Fruit fly (Drosophila melanogaster) whole organism, prepupa: ENCODE measurements around the gene CG9673.
A peak's percentile ranks its signal among the peaks of the same experiment; 100 is the strongest.

Experiments
- Blimp-1 ChIP-seq: fragments of 200-800 bp; sonication (Bioruptor generic); optimal IDR thresholded peaks from 3 replicates; lab custom pipeline; 2017; ENCODE audit warnings: missing biosample characterization, missing genetic modification characterization, mild to moderate bottlenecking, moderate library complexity, missing genetic modification reagents
- CG10631 ChIP-seq: fragments of 200-800 bp; sonication (Bioruptor generic); optimal IDR thresholded peaks from 2 replicates; lab custom pipeline; 2016; ENCODE audit warnings: missing biosample characterization, missing genetic modification characterization
- CG10669 ChIP-seq: fragments of 200-800 bp; sonication (Bioruptor generic); optimal IDR thresholded peaks from 3 replicates; lab custom pipeline; 2018; ENCODE audit warnings: missing biosample characterization, mild to moderate bottlenecking, missing genetic modification characterization, moderate library complexity
- CG11294 ChIP-seq: fragments of 200-800 bp; sonication (Bioruptor generic); IDR thresholded peaks from 2 replicates; pipeline ENCODE4 v1.3.6; 2022; ENCODE audit warnings: missing biosample characterization, missing genetic modification characterization
- CG11762 ChIP-seq: fragments of 200-800 bp; sonication (Bioruptor generic); optimal IDR thresholded peaks from 3 replicates; lab custom pipeline; 2016; ENCODE audit warnings: missing biosample characterization, missing genetic modification characterization; ENCODE audit not compliant: insufficient read depth
- CG11902 ChIP-seq: fragments of 200-800 bp; sonication (Bioruptor generic); optimal IDR thresholded peaks from 3 replicates; lab custom pipeline; 2016; ENCODE audit warnings: missing biosample characterization, missing genetic modification characterization
- CG15336 ChIP-seq: fragments of 200-800 bp; sonication (Bioruptor generic); IDR thresholded peaks from 2 replicates; pipeline ENCODE4 v1.3.6; 2022; ENCODE audit warnings: missing biosample characterization, missing genetic modification characterization
- CG1621 ChIP-seq: fragments of 200-800 bp; sonication (Bioruptor generic); optimal IDR thresholded peaks from 3 replicates; lab custom pipeline; 2018; ENCODE audit warnings: missing biosample characterization, mild to moderate bottlenecking, missing genetic modification characterization
- CG16779 ChIP-seq: fragments of 200-800 bp; sonication (Bioruptor generic); optimal IDR thresholded peaks from 3 replicates; lab custom pipeline; 2017; ENCODE audit warnings: missing biosample characterization, mild to moderate bottlenecking, missing genetic modification characterization
- CG31627 ChIP-seq: fragments of 200-800 bp; sonication (Bioruptor generic); optimal IDR thresholded peaks from 3 replicates; lab custom pipeline; 2016; ENCODE audit warnings: missing biosample characterization, missing genetic modification characterization
- CG32006 ChIP-seq: fragments of 200-800 bp; sonication (Bioruptor generic); optimal IDR thresholded peaks from 3 replicates; lab custom pipeline; 2017; ENCODE audit warnings: missing biosample characterization, mild to moderate bottlenecking, missing genetic modification characterization
- CG34406 ChIP-seq: fragments of 200-800 bp; sonication (Bioruptor generic); optimal IDR thresholded peaks from 3 replicates; lab custom pipeline; 2016; ENCODE audit warnings: missing biosample characterization, missing genetic modification characterization
- CG4318 ChIP-seq: fragments of 200-800 bp; sonication (Bioruptor generic); optimal IDR thresholded peaks from 3 replicates; lab custom pipeline; 2017; ENCODE audit warnings: missing biosample characterization, mild to moderate bottlenecking, missing genetic modification characterization
- CG6163 ChIP-seq: fragments of 200-800 bp; sonication (Bioruptor generic); IDR thresholded peaks from 3 replicates; pipeline ENCODE4 v1.3.6; 2022; ENCODE audit warnings: missing biosample characterization, missing genetic modification characterization
- CG6792 ChIP-seq: fragments of 200-800 bp; sonication (Bioruptor generic); optimal IDR thresholded peaks from 3 replicates; lab custom pipeline; 2016; ENCODE audit warnings: missing biosample characterization, missing genetic modification characterization
- CG6808 ChIP-seq: fragments of 200-800 bp; sonication (Bioruptor generic); optimal IDR thresholded peaks from 3 replicates; lab custom pipeline; 2017; ENCODE audit warnings: missing biosample characterization, missing genetic modification characterization, mild to moderate bottlenecking, moderate library complexity, missing genetic modification reagents
- CG6854 ChIP-seq: fragments of 200-800 bp; sonication (Bioruptor generic); optimal IDR thresholded peaks from 2 replicates; lab custom pipeline; 2017; ENCODE audit warnings: missing biosample characterization, mild to moderate bottlenecking, missing genetic modification characterization
- CG7368 ChIP-seq: fragments of 200-800 bp; sonication (Bioruptor generic); optimal IDR thresholded peaks from 3 replicates; lab custom pipeline; 2016; ENCODE audit warnings: missing biosample characterization, missing genetic modification characterization
- CG8119 ChIP-seq: fragments of 200-800 bp; sonication (Bioruptor generic); IDR thresholded peaks from 3 replicates; pipeline ENCODE4 v1.3.6; 2022; ENCODE audit warnings: missing biosample characterization, missing genetic modification characterization
- CG8632 ChIP-seq: fragments of 200-800 bp; sonication (Bioruptor generic); optimal IDR thresholded peaks from 3 replicates; lab custom pipeline; 2016; ENCODE audit warnings: missing biosample characterization, missing genetic modification characterization
- CG9139 ChIP-seq: fragments of 200-800 bp; sonication (Bioruptor generic); optimal IDR thresholded peaks from 3 replicates; lab custom pipeline; 2017; ENCODE audit warnings: missing biosample characterization, mild to moderate bottlenecking, missing genetic modification characterization
- Eip75B ChIP-seq: fragments of 200-800 bp; sonication (Bioruptor generic); optimal IDR thresholded peaks from 3 replicates; lab custom pipeline; 2016; ENCODE audit warnings: missing biosample characterization, missing genetic modification characterization
- Eip93F ChIP-seq: fragments of 200-800 bp; sonication (Bioruptor generic); optimal IDR thresholded peaks from 2 replicates; lab custom pipeline; 2016; ENCODE audit warnings: missing biosample characterization, mild to moderate bottlenecking, missing genetic modification characterization
- Ets21C ChIP-seq: fragments of 200-800 bp; sonication (Bioruptor generic); optimal IDR thresholded peaks from 3 replicates; lab custom pipeline; 2016; ENCODE audit warnings: missing biosample characterization, missing genetic modification characterization
- Ets96B ChIP-seq: fragments of 200-800 bp; optimal IDR thresholded peaks from 2 replicates; lab custom pipeline; 2019; ENCODE audit warnings: missing biosample characterization, mild to moderate bottlenecking, missing genetic modification characterization, moderate library complexity
- Gug ChIP-seq: fragments of 200-800 bp; sonication (Bioruptor generic); IDR thresholded peaks from 2 replicates; pipeline ENCODE4 v1.3.6; 2022; ENCODE audit warnings: missing biosample characterization, missing genetic modification characterization
- Lpt ChIP-seq: fragments of 200-800 bp; sonication (Bioruptor generic); optimal IDR thresholded peaks from 3 replicates; lab custom pipeline; 2016; ENCODE audit warnings: missing biosample characterization, missing genetic modification characterization
- Met ChIP-seq: fragments of 200-800 bp; sonication (Bioruptor generic); optimal IDR thresholded peaks from 3 replicates; lab custom pipeline; 2016; ENCODE audit warnings: missing biosample characterization, missing genetic modification characterization
- Smox ChIP-seq: fragments of 200-800 bp; sonication (Bioruptor generic); optimal IDR thresholded peaks from 3 replicates; lab custom pipeline; 2016; ENCODE audit warnings: missing biosample characterization, missing genetic modification characterization
- Sox102F ChIP-seq: fragments of 200-800 bp; sonication (Bioruptor generic); optimal IDR thresholded peaks from 2 replicates; lab custom pipeline; 2016; ENCODE audit warnings: missing biosample characterization, mild to moderate bottlenecking, missing genetic modification characterization
- Sox14 ChIP-seq: fragments of 200-800 bp; sonication (Bioruptor generic); optimal IDR thresholded peaks from 3 replicates; lab custom pipeline; 2016; ENCODE audit warnings: missing biosample characterization, missing genetic modification characterization
- Sox15 ChIP-seq: fragments of 200-800 bp; sonication (Bioruptor generic); optimal IDR thresholded peaks from 3 replicates; lab custom pipeline; 2016; ENCODE audit warnings: missing biosample characterization, missing genetic modification characterization
- acj6 ChIP-seq: fragments of 200-800 bp; sonication (Bioruptor generic); optimal IDR thresholded peaks from 3 replicates; lab custom pipeline; 2016; ENCODE audit warnings: missing biosample characterization, missing genetic modification characterization
- cyc ChIP-seq: fragments of 200-800 bp; sonication (Bioruptor generic); optimal IDR thresholded peaks from 3 replicates; lab custom pipeline; 2016; ENCODE audit warnings: missing biosample characterization, missing genetic modification characterization
- dac ChIP-seq: fragments of 200-800 bp; sonication (Bioruptor generic); optimal IDR thresholded peaks from 2 replicates; lab custom pipeline; 2017; ENCODE audit warnings: missing biosample characterization, mild to moderate bottlenecking, missing genetic modification characterization
- dsx ChIP-seq: fragments of 200-800 bp; optimal IDR thresholded peaks from 3 replicates; lab custom pipeline; 2019; ENCODE audit warnings: missing biosample characterization, mild to moderate bottlenecking, missing genetic modification characterization, moderate library complexity; ENCODE audit not compliant: poor library complexity, severe bottlenecking
- eg ChIP-seq: fragments of 200-800 bp; sonication (Bioruptor generic); IDR thresholded peaks from 3 replicates; pipeline ENCODE4 v1.3.6; 2022; ENCODE audit warnings: missing biosample characterization, missing genetic modification characterization
- esn ChIP-seq: fragments of 200-800 bp; sonication (Bioruptor generic); optimal IDR thresholded peaks from 2 replicates; lab custom pipeline; 2016; ENCODE audit warnings: missing biosample characterization, mild to moderate bottlenecking, missing genetic modification characterization, moderate library complexity
- fd59A ChIP-seq: fragments of 200-800 bp; sonication (Bioruptor generic); optimal IDR thresholded peaks from 2 replicates; lab custom pipeline; 2017; ENCODE audit warnings: missing biosample characterization, mild to moderate bottlenecking, missing genetic modification characterization, missing genetic modification reagents
- fkh ChIP-seq: fragments of 200-800 bp; sonication (Bioruptor generic); optimal IDR thresholded peaks from 3 replicates; lab custom pipeline; 2017; ENCODE audit warnings: missing biosample characterization, mild to moderate bottlenecking, missing genetic modification characterization, moderate library complexity
- lz ChIP-seq: fragments of 200-800 bp; sonication (Bioruptor generic); optimal IDR thresholded peaks from 3 replicates; lab custom pipeline; 2016; ENCODE audit warnings: missing biosample characterization, missing genetic modification characterization
- net ChIP-seq: fragments of 200-800 bp; sonication (Bioruptor generic); optimal IDR thresholded peaks from 3 replicates; lab custom pipeline; 2016; ENCODE audit warnings: missing biosample characterization, missing genetic modification characterization
- ss ChIP-seq, 2 experiments: fragments of 200-800 bp; sonication (Bioruptor generic); optimal IDR thresholded peaks; 2 replicates in 1 of 2; 3 replicates in 1 of 2; lab custom pipeline; 2017 to 2018; ENCODE audit warnings: mild to moderate bottlenecking in 2 of 2, missing biosample characterization in 2 of 2, missing genetic modification characterization in 2 of 2, moderate library complexity in 1 of 2
- svp ChIP-seq: fragments of 200-800 bp; sonication (Bioruptor generic); peaks from one replicate; lab custom pipeline; 2016; ENCODE audit warnings: missing biosample characterization, missing genetic modification characterization
- topi ChIP-seq: fragments of 200-800 bp; sonication (Bioruptor generic); optimal IDR thresholded peaks from 3 replicates; lab custom pipeline; 2016; ENCODE audit warnings: missing biosample characterization, missing genetic modification characterization

CG9673 gene

dm6 chrX:16751579-16752156 lies 48.0 kb upstream of the CG9673 start, which contains the start of gene goe (continued):
- TF ChIP-seq CG15336 (no peak), dac (GFP tag; lab: Kevin White, UChicago) (peak; percentile 27), CG32006 (GFP tag; lab: Kevin White, UChicago) (peak; percentile 15), CG11762 (GFP tag; lab: Kevin White, UChicago) (no peak), topi (GFP tag; lab: Kevin White, UChicago) (peak; percentile 49), CG4318 (GFP tag; lab: Kevin White, UChicago) (no peak)

- TF ChIP-seq CG6792 (peak; percentile 84), eg (GFP tag; lab: Robert Waterston, UW) (peak; percentile 88), Eip75B (GFP tag; lab: Kevin White, UChicago) (peak; percentile 89), CG11294 (GFP tag; lab: Robert Waterston, UW) (peak; percentile 31; the same call in 1 of the 2 replicates), Smox (peak; percentile 87), net (peak; percentile 91), fkh (GFP tag; lab: Kevin White, UChicago) (peak; percentile 1), CG1621 (tag; lab: Kevin White, UChicago) (peak; percentile 79), CG11762 (GFP tag; lab: Kevin White, UChicago) (peak; percentile 85), svp (GFP tag; lab: Kevin White, UChicago) (peak; percentile 90), CG10631 (GFP tag; lab: Kevin White, UChicago) (peak; percentile 81), CG6808 (GFP tag; lab: Kevin White, UChicago) (peak; percentile 96), CG7368 (GFP tag; lab: Kevin White, UChicago) (peak; percentile 67), dsx (GFP tag; lab: Kevin White, UChicago) (peak; percentile 88), CG8632 (GFP tag; lab: Kevin White, UChicago) (peak; percentile 83), CG6854 (peak; percentile 91), CG11902 (GFP tag; lab: Kevin White, UChicago) (peak; percentile 16), CG6163 (GFP tag; lab: Robert Waterston, UW) (peak; percentile 86), CG16779 (tag; lab: Kevin White, UChicago) (peak; percentile 94), Eip93F (peak; percentile 92), Sox102F (peak; percentile 88), Met (GFP tag; lab: Kevin White, UChicago) (peak; percentile 85), lz (peak; percentile 87), CG31627 (GFP tag; lab: Kevin White, UChicago) (peak; percentile 65), ss (GFP tag; optimal IDR thresholded peaks at IDR 0.05; lab: Kevin White, UChicago) (peak; percentile 99), Lpt (peak; percentile 91), CG15336 (peak; percentile 89), fd59A (GFP tag; lab: Kevin White, UChicago) (peak; percentile 85), topi (GFP tag; lab: Kevin White, UChicago) (peak; percentile 89), dac (GFP tag; lab: Kevin White, UChicago) (peak; percentile 80), CG4318 (GFP tag; lab: Kevin White, UChicago) (peak; percentile 61), esn (GFP tag; lab: Kevin White, UChicago) (peak; percentile 90), Ets21C (GFP tag; lab: Kevin White, UChicago) (peak; percentile 60), Ets96B (peak; percentile 85), Gug (GFP tag; lab: Robert Waterston, UW) (peak; percentile 64), CG34406 (GFP tag; lab: Kevin White, UChicago) (peak; percentile 88), CG8119 (peak; percentile 93), acj6 (peak; percentile 85), Blimp-1 (GFP tag; lab: Kevin White, UChicago) (peak; percentile 78), CG9139 (GFP tag; lab: Kevin White, UChicago) (peak; percentile 95), cyc (GFP tag; lab: Kevin White, UChicago) (peak; percentile 66), CG10669 (GFP tag; lab: Kevin White, UChicago) (peak; percentile 82), Sox15 (GFP tag; lab: Kevin White, UChicago) (peak; percentile 61), Sox14 (GFP tag; lab: Kevin White, UChicago) (peak; percentile 71)
Measured at dm6 chrX:16750712-16751578, 47.3 kb upstream of the CG9673 start.
